Worm (Caenorhabditis elegans): ENCODE data around the gene C30G4.2.

DNA sequence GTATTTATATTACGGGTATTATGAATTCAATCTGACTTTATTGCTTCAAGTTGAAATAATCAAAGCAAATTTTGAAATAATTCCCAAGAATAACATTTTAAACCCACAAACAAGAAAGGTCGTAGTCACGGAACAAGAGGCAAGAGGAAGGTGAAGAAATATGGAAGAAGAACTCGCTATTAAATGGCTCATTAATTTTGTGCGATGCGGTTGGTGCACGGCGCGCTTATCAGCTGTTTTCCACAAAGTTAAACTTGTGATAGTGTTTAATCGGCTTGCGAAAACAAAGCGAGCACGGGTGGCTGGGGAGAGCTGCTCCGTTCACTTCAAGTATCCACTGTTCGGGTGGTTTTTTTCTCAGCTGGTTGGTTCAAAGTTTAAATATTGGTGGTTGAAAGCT is 21.5 kb upstream of the C30G4.2 start:
- TF ChIP-seq ets-4 (tag; optimal IDR thresholded peaks at IDR 0.05): no peak
- TF ChIP-seq pha-2 (tag; optimal IDR thresholded peaks at IDR 0.05): no peak
- TF ChIP-seq nfya-1 (tag; optimal IDR thresholded peaks at IDR 0.05): no peak
- no peak for TF ChIP-seq unc-3 (GFP tag; conservative IDR thresholded peaks at IDR 0.05)
- TF ChIP-seq unc-3 (tag; optimal IDR thresholded peaks at IDR 0.05): no peak
- no peak for TF ChIP-seq hlh-6 (tag; optimal IDR thresholded peaks at IDR 0.05)
- no peak for TF ChIP-seq nhr-11 (tag; optimal IDR thresholded peaks at IDR 0.05)
- TF ChIP-seq dmd-4 (tag; optimal IDR thresholded peaks at IDR 0.05; ENCODE audit: borderline replicate concordance): no peak
